Fruit fly (Drosophila melanogaster) whole organism: Measurements from ENCODE around the gene CG15461.

Experiments used
- CG8478 ChIP-seq: fragments of >200 bp; optimal IDR thresholded peaks from 2 replicates; lab custom pipeline; 2018; ENCODE audit warnings: inconsistent platforms
- Dll ChIP-seq: fragments of >200 bp; optimal IDR thresholded peaks from 2 replicates; lab custom pipeline; 2017
- pan ChIP-seq: fragments of >200 bp; optimal IDR thresholded peaks from 2 replicates; lab custom pipeline; 2017

- TF ChIP-seq CG8478: no peak
- no peak for TF ChIP-seq pan (lab: Kevin White, UChicago)
- no peak for TF ChIP-seq Dll (lab: Kevin White, UChicago)
Measured at dm6 chrX:20502252-20502651, 16.3 kb downstream of the CG15461 start.
